3 worm cellular contexts compared by ENCODE assay signal in the genomic region with DNA sequence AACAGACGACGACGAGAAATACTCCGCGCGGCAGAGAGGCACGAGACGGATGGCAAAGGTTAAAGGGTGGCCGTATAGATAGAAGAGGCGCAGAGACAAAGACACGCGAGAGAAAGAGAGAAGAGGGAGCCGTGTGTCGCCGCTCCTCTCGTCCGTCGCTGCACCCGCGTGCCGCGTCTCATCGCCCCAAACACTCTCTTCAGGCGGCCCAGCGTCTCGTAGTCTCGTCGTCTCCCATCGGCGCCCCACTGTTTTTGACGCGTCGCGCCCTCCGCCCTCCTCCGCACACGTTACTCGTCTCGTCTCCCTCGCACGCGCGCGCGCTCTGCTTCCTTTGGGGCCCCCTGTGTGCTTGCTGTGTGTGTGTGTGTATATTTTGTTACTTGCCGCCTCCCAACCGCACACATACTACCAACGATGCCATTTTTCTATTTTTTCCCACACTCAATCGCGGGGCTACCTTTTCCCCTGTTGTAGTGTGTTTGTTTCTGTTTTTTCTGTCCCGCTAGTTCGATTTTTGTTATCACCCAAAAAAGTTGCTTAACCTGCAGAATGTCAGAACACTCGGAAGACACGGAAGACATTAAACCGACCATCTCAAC.
TF ChIP-seq lines count a peak whose summit lies in the region.

A gene (plus strand): TSS at position 552 of the 602 bp plus-strand sequence.

TF ChIP-seq in whole organism, L1 larva, 84 proteins besides CTCF, POLR2A, EP300 and RAD21 (continued from another document and continues in another):
- TF ChIP-seq dsc-1 (tag; optimal IDR thresholded peaks at IDR 0.05; lab: Kevin White, UChicago) (peak; percentile 45), sox-4 (tag; optimal IDR thresholded peaks at IDR 0.05; lab: Kevin White, UChicago) (peak; percentile 30), rnt-1 (tag; optimal IDR thresholded peaks at IDR 0.05; lab: Kevin White, UChicago) (peak; percentile 56), isw-1 (GFP tag; IDR thresholded peaks at IDR 0.05; lab: Robert Waterston, UW) (peak; percentile 26; the same call in 1 of the 2 replicates), nhr-20 (tag; optimal IDR thresholded peaks at IDR 0.05; lab: Kevin White, UChicago) (peak; percentile 74), unc-130 (tag; optimal IDR thresholded peaks at IDR 0.05; lab: Kevin White, UChicago) (no peak), Y116A8C.19 (tag; optimal IDR thresholded peaks at IDR 0.05; lab: Kevin White, UChicago; ENCODE audit: borderline replicate concordance) (no peak), C04F5.9 (tag; optimal IDR thresholded peaks at IDR 0.05; lab: Kevin White, UChicago) (no peak), ztf-4 (tag; optimal IDR thresholded peaks at IDR 0.05; lab: Kevin White, UChicago) (peak; percentile 63), ces-1 (GFP tag; optimal IDR thresholded peaks at IDR 0.05; lab: Kevin White, UChicago) (no peak), nhr-19 (GFP tag; conservative IDR thresholded peaks at IDR 0.05; lab: Robert Waterston, UW) (peak; percentile 66), nhr-90 (tag; optimal IDR thresholded peaks at IDR 0.05; lab: Kevin White, UChicago; ENCODE audit: poor library complexity) (peak; percentile 68), mab-9 (GFP tag; IDR thresholded peaks at IDR 0.05; lab: Robert Waterston, UW) (no peak), nhr-71 (tag; optimal IDR thresholded peaks at IDR 0.05; lab: Kevin White, UChicago) (peak; percentile 87), jun-1 (tag; optimal IDR thresholded peaks at IDR 0.05; lab: Kevin White, UChicago) (peak; percentile 74), blmp-1 (tag; optimal IDR thresholded peaks at IDR 0.05; lab: Kevin White, UChicago) (no peak), C16A3.4 (tag; optimal IDR thresholded peaks at IDR 0.05; lab: Kevin White, UChicago) (no peak), tbx-2 (tag; optimal IDR thresholded peaks at IDR 0.05; lab: Kevin White, UChicago) (peak; percentile 77), lsy-2 (tag; optimal IDR thresholded peaks at IDR 0.05; lab: Kevin White, UChicago) (peak; percentile 30 to 63), dpl-1 (GFP tag; optimal IDR thresholded peaks at IDR 0.05; lab: Kevin White, UChicago) (peak in 2 of 3 experiments; percentile 1 to 9), unc-86 (tag; optimal IDR thresholded peaks at IDR 0.05; lab: Kevin White, UChicago) (peak; percentile 71), xbp-1 (tag; optimal IDR thresholded peaks at IDR 0.05; lab: Kevin White, UChicago) (peak; percentile 46), lin-15B (tag; optimal IDR thresholded peaks at IDR 0.05; lab: Kevin White, UChicago) (no peak), fkh-8 (tag; optimal IDR thresholded peaks at IDR 0.05; lab: Kevin White, UChicago) (peak; percentile 40), snu-23 (GFP tag; optimal IDR thresholded peaks at IDR 0.05; lab: Kevin White, UChicago) (peak; percentile 81), lin-39 (tag; optimal IDR thresholded peaks at IDR 0.05; lab: Kevin White, UChicago) (no peak), grh-1 (GFP tag; IDR thresholded peaks at IDR 0.05; lab: Robert Waterston, UW) (0 out of 2 replicates have a peak, but pooled peaks have one; percentile 10), nhr-85 (tag; lab: Kevin White, UChicago) (peak; percentile 82), irx-1 (tag; optimal IDR thresholded peaks at IDR 0.05; lab: Kevin White, UChicago) (peak; percentile 9), nhr-28 (tag; optimal IDR thresholded peaks at IDR 0.05; lab: Kevin White, UChicago) (no peak), egl-27 (tag; optimal IDR thresholded peaks at IDR 0.05; lab: Kevin White, UChicago) (no peak), zag-1 (tag; optimal IDR thresholded peaks at IDR 0.05; lab: Kevin White, UChicago) (no peak), vab-15 (tag; optimal IDR thresholded peaks at IDR 0.05; lab: Kevin White, UChicago) (no peak), mdl-1 (tag; optimal IDR thresholded peaks at IDR 0.05; lab: Kevin White, UChicago) (peak in 1 of 2 experiments; percentile 55), efl-1 (optimal IDR thresholded peaks at IDR 0.05; lab: Kevin White, UChicago) (peak; percentile 55 to 74), efl-1 (GFP tag; optimal IDR thresholded peaks at IDR 0.05 in 1 of 2; lab: Kevin White, UChicago) (peak; percentile 21 to 44), sup-37 (GFP tag; optimal IDR thresholded peaks at IDR 0.05; lab: Kevin White, UChicago) (peak; percentile 13), swsn-7 (tag; optimal IDR thresholded peaks at IDR 0.05; lab: Kevin White, UChicago) (peak; percentile 73), mep-1 (tag; optimal IDR thresholded peaks at IDR 0.05; lab: Kevin White, UChicago) (no peak), lin-35 (GFP tag; optimal IDR thresholded peaks at IDR 0.05; lab: Kevin White, UChicago) (peak; percentile 7 to 45), fos-1 (tag; optimal IDR thresholded peaks at IDR 0.05; lab: Kevin White, UChicago) (no peak)

TF ChIP-seq in whole organism, L3 larva, 47 proteins besides CTCF, POLR2A, EP300 and RAD21 (continued from another document):
- TF ChIP-seq nhr-25 (tag; optimal IDR thresholded peaks at IDR 0.05; lab: Kevin White, UChicago) (peak; percentile 35), nhr-43 (tag; optimal IDR thresholded peaks at IDR 0.05; lab: Kevin White, UChicago; ENCODE audit: poor library complexity, severe bottlenecking) (peak; percentile 73), elt-3 (tag; optimal IDR thresholded peaks at IDR 0.05; lab: Kevin White, UChicago) (no peak), ceh-28 (tag; optimal IDR thresholded peaks at IDR 0.05; lab: Kevin White, UChicago) (no peak), mml-1 (tag; optimal IDR thresholded peaks at IDR 0.05; lab: Kevin White, UChicago) (no peak), nhr-23 (tag; optimal IDR thresholded peaks at IDR 0.05; lab: Kevin White, UChicago) (peak; percentile 28), egl-27 (tag; optimal IDR thresholded peaks at IDR 0.05; lab: Kevin White, UChicago) (no peak), tbx-2 (tag; optimal IDR thresholded peaks at IDR 0.05; lab: Kevin White, UChicago) (peak; percentile 58), daf-12 (tag; optimal IDR thresholded peaks at IDR 0.05; lab: Kevin White, UChicago) (no peak), elt-2 (tag; optimal IDR thresholded peaks at IDR 0.05; lab: Kevin White, UChicago) (peak; percentile 43), hmg-11 (tag; optimal IDR thresholded peaks at IDR 0.05; lab: Kevin White, UChicago) (peak; percentile 99), ceh-82 (tag; optimal IDR thresholded peaks at IDR 0.05; lab: Kevin White, UChicago) (no peak), nhr-28 (tag; optimal IDR thresholded peaks at IDR 0.05; lab: Kevin White, UChicago) (no peak), fos-1 (tag; optimal IDR thresholded peaks at IDR 0.05; lab: Kevin White, UChicago) (no peak), ceh-9 (tag; optimal IDR thresholded peaks at IDR 0.05; lab: Kevin White, UChicago) (no peak), fkh-2 (tag; optimal IDR thresholded peaks at IDR 0.05; lab: Kevin White, UChicago) (no peak), snpc-4 (tag; optimal IDR thresholded peaks at IDR 0.05; lab: Kevin White, UChicago) (peak; percentile 68), nhr-237 (tag; optimal IDR thresholded peaks at IDR 0.05; lab: Kevin White, UChicago) (no peak), nfya-1 (tag; optimal IDR thresholded peaks at IDR 0.05; lab: Kevin White, UChicago; ENCODE audit: insufficient read depth) (peak; percentile 79), ztf-11 (tag; optimal IDR thresholded peaks at IDR 0.05; lab: Kevin White, UChicago) (no peak), unc-62 (GFP tag; optimal IDR thresholded peaks at IDR 0.05; lab: Kevin White, UChicago) (no peak), nhr-76 (tag; optimal IDR thresholded peaks at IDR 0.05; lab: Kevin White, UChicago) (no peak), jun-1 (tag; optimal IDR thresholded peaks at IDR 0.05; lab: Kevin White, UChicago) (peak; percentile 56), fkh-10 (GFP tag; optimal IDR thresholded peaks at IDR 0.05; lab: Kevin White, UChicago) (no peak), pqm-1 (tag; optimal IDR thresholded peaks at IDR 0.05; lab: Kevin White, UChicago) (no peak), lin-15B (tag; optimal IDR thresholded peaks at IDR 0.05; lab: Kevin White, UChicago) (peak; percentile 16), ceh-16 (tag; optimal IDR thresholded peaks at IDR 0.05; lab: Kevin White, UChicago) (no peak), sea-2 (GFP tag; optimal IDR thresholded peaks at IDR 0.05; lab: Kevin White, UChicago) (no peak)
TF ChIP-seq in whole organism, L3 larva: peak in this region for 15.

TF ChIP-seq in whole organism, young adult, 124 proteins besides CTCF, POLR2A, EP300 and RAD21 (continued from another document):
- TF ChIP-seq snpc-1.3 (tag; optimal IDR thresholded peaks at IDR 0.05; lab: Kevin White, UChicago; ENCODE audit: insufficient read depth) (no peak), rcor-1 (GFP tag; IDR thresholded peaks at IDR 0.05; lab: Robert Waterston, UW) (0 out of 2 replicates have a peak, but pooled peaks have one; percentile 13), B0336.3 (GFP tag; IDR thresholded peaks at IDR 0.05; lab: Robert Waterston, UW) (peak; percentile 83; the same call in 1 of the 2 replicates), ztf-26 (tag; optimal IDR thresholded peaks at IDR 0.05; lab: Kevin White, UChicago) (peak; percentile 47), nfyb-1 (GFP tag; IDR thresholded peaks at IDR 0.05; lab: Robert Waterston, UW) (peak; percentile 76), attf-5 (GFP tag; optimal IDR thresholded peaks at IDR 0.05; lab: Kevin White, UChicago) (peak; percentile 39), snpc-4 (GFP tag; optimal IDR thresholded peaks at IDR 0.05; lab: Kevin White, UChicago) (no peak), snpc-4 (tag; optimal IDR thresholded peaks at IDR 0.05; lab: Kevin White, UChicago) (peak in 2 of 4 experiments; percentile 42 to 55), sptf-2 (GFP tag; optimal IDR thresholded peaks at IDR 0.05; lab: Kevin White, UChicago) (peak; percentile 15), F52B5.7 (tag; optimal IDR thresholded peaks at IDR 0.05; lab: Kevin White, UChicago) (peak; percentile 10), gei-17 (GFP tag; optimal IDR thresholded peaks at IDR 0.05; lab: Kevin White, UChicago) (peak; percentile 57)
TF ChIP-seq in whole organism, young adult: peak in this region for 36.
